Fruit fly (Drosophila melanogaster) S2 (cell line): ENCODE results near the gene yellow-f.

Source experiments
- CG8478 ChIP-seq: fragments of >200 bp; optimal IDR thresholded peaks from 2 replicates; lab custom pipeline; 2018
- CTCF ChIP-seq, 2 experiments: fragments of >200 bp; optimal IDR thresholded peaks; 2 replicates each; lab custom pipeline; 2018

- no peak for TF ChIP-seq CTCF (optimal IDR thresholded peaks at IDR 0.05; lab: Kevin White, UChicago)
- no peak for TF ChIP-seq CG8478
Observed at dm6 chr3R:13017623-13018036, 24.6 kb upstream of the yellow-f start.
